Worm (Caenorhabditis elegans): ENCODE results near the gene F11D5.1.

F11D5.1 gene

ce11 chrX:3332824-3333223 lies at the start of gene F11D5.1:
F11D5.1 (plus strand) TSS chrX:3333124.
- TF ChIP-seq ceh-34 (tag; optimal IDR thresholded peaks at IDR 0.05) (no peak), ceh-48 (tag; optimal IDR thresholded peaks at IDR 0.05) (no peak), zip-5 (tag; optimal IDR thresholded peaks at IDR 0.05) (no peak), pha-2 (tag; optimal IDR thresholded peaks at IDR 0.05) (no peak), mec-3 (tag; optimal IDR thresholded peaks at IDR 0.05; ENCODE audit: borderline replicate concordance) (no peak), sox-4 (tag; optimal IDR thresholded peaks at IDR 0.05) (no peak), fkh-10 (GFP tag; optimal IDR thresholded peaks at IDR 0.05) (no peak), ceh-6 (GFP tag; optimal IDR thresholded peaks at IDR 0.05) (no peak), lin-11 (tag; optimal IDR thresholded peaks at IDR 0.05) (no peak), F13H6.1 (tag; optimal IDR thresholded peaks at IDR 0.05) (no peak), ceh-9 (tag; optimal IDR thresholded peaks at IDR 0.05) (no peak), hlh-30 (tag; optimal IDR thresholded peaks at IDR 0.05; ENCODE audit: insufficient read depth) (no peak), tbx-2 (tag; optimal IDR thresholded peaks at IDR 0.05) (no peak), pha-4 (tag; optimal IDR thresholded peaks at IDR 0.05) (no peak), ceh-18 (tag; optimal IDR thresholded peaks at IDR 0.05) (no peak), fkh-6 (tag; optimal IDR thresholded peaks at IDR 0.05) (no peak), nfya-1 (tag; optimal IDR thresholded peaks at IDR 0.05) (no peak), tbx-7 (tag; optimal IDR thresholded peaks at IDR 0.05) (no peak)

ce11 chrX:3283189-3283588 lies 49.7 kb upstream of the F11D5.1 start:
- TF ChIP-seq ceh-45 (GFP tag; IDR thresholded peaks at IDR 0.05) = no peak
- TF ChIP-seq elt-2 (tag; optimal IDR thresholded peaks at IDR 0.05) = peak; percentile 3

- TF ChIP-seq sox-4 (tag; optimal IDR thresholded peaks at IDR 0.05) (no peak), rnt-1 (tag; optimal IDR thresholded peaks at IDR 0.05) (no peak), dve-1 (tag; optimal IDR thresholded peaks at IDR 0.05) (no peak)
These were observed 48.0 kb upstream of the F11D5.1 start for ce11 chrX:3284967-3285366.

- TF ChIP-seq ceh-48 (tag; optimal IDR thresholded peaks at IDR 0.05) = no peak
- no peak for TF ChIP-seq hlh-13 (GFP tag; optimal IDR thresholded peaks at IDR 0.05)
- TF ChIP-seq rnt-1 (tag; optimal IDR thresholded peaks at IDR 0.05) = no peak
- no peak for TF ChIP-seq C38D4.7 (GFP tag; optimal IDR thresholded peaks at IDR 0.05)
- no peak for TF ChIP-seq elt-2 (tag; optimal IDR thresholded peaks at IDR 0.05)
- TF ChIP-seq npax-4 (tag; optimal IDR thresholded peaks at IDR 0.05) = no peak
- no peak for TF ChIP-seq tbx-7 (tag; optimal IDR thresholded peaks at IDR 0.05)
- no peak for TF ChIP-seq C08G9.2 (tag; optimal IDR thresholded peaks at IDR 0.05)
- TF ChIP-seq K09A11.1 (tag; optimal IDR thresholded peaks at IDR 0.05; ENCODE audit: insufficient read depth) = no peak
- TF ChIP-seq ceh-30 (tag; optimal IDR thresholded peaks at IDR 0.05) = no peak
- no peak for TF ChIP-seq ets-4 (tag; optimal IDR thresholded peaks at IDR 0.05)
- TF ChIP-seq ceh-22 (tag; optimal IDR thresholded peaks at IDR 0.05) = no peak
- no peak for TF ChIP-seq Y22D7AL.16 (tag; optimal IDR thresholded peaks at IDR 0.05)
- no peak for TF ChIP-seq nhr-232 (tag; optimal IDR thresholded peaks at IDR 0.05)
These were observed 47.5 kb upstream of the F11D5.1 start for ce11 chrX:3285448-3285847.

ce11 chrX:3289183-3289582 lies 43.7 kb upstream of the F11D5.1 start, which contains the start of gene K09C4.4:
K09C4.4 (plus strand) TSS chrX:3289483.
- TF ChIP-seq dve-1 (tag; optimal IDR thresholded peaks at IDR 0.05) = no peak

- no peak for TF ChIP-seq lin-11 (tag; optimal IDR thresholded peaks at IDR 0.05)
- peak; percentile 53 for TF ChIP-seq elt-2 (tag; optimal IDR thresholded peaks at IDR 0.05)
These were observed 42.8 kb upstream of the F11D5.1 start for ce11 chrX:3290147-3290546.
